Fruit fly (Drosophila melanogaster): ENCODE data around the gene PTPMT1.

Gene PTPMT1

dm6 chr3R:23760219-23761018 lies 2.3 kb downstream of the PTPMT1 start, which contains the start of gene SdhD (continued):
- TF ChIP-seq CG9727 (GFP tag; optimal IDR thresholded peaks at IDR 0.05) (no peak), Med (GFP tag) (peak; percentile 92), Opbp (GFP tag; IDR thresholded peaks at IDR 0.05; ENCODE audit: partially characterized antibody) (peak; percentile 58; the same call in 2 of the 3 replicates), CG34376 (GFP tag; optimal IDR thresholded peaks at IDR 0.05) (no peak), CG3726 (GFP tag; IDR thresholded peaks at IDR 0.05) (no peak), ranshi (GFP tag; IDR thresholded peaks at IDR 0.05) (peak; percentile 33; the same call in 1 of the 2 replicates), Meics (GFP tag; optimal IDR thresholded peaks at IDR 0.05) (peak; percentile 34), CG3407 (GFP tag; optimal IDR thresholded peaks at IDR 0.05) (no peak), CG1603 (tag; optimal IDR thresholded peaks at IDR 0.05) (peak; percentile 85), fd102C (GFP tag; optimal IDR thresholded peaks at IDR 0.05) (no peak), CG10462 (GFP tag; optimal IDR thresholded peaks at IDR 0.05) (no peak), croc (GFP tag; conservative IDR thresholded peaks at IDR 0.05) (no peak), CG1529 (GFP tag; optimal IDR thresholded peaks at IDR 0.05) (no peak), cad (GFP tag; optimal IDR thresholded peaks at IDR 0.05) (no peak), tgo (GFP tag; IDR thresholded peaks at IDR 0.05) (no peak), gcm2 (GFP tag; optimal IDR thresholded peaks at IDR 0.05) (no peak), gsb (GFP tag; IDR thresholded peaks at IDR 0.05) (no peak), Hr39 (optimal IDR thresholded peaks at IDR 0.05) (no peak), CG1792 (GFP tag; optimal IDR thresholded peaks at IDR 0.05) (no peak), CG4707 (GFP tag; optimal IDR thresholded peaks at IDR 0.05) (no peak), D19B (GFP tag; optimal IDR thresholded peaks at IDR 0.05) (no peak), Atf3 (GFP tag; optimal IDR thresholded peaks at IDR 0.05) (no peak), CG8388 (GFP tag; optimal IDR thresholded peaks at IDR 0.05) (no peak), Asciz (GFP tag; optimal IDR thresholded peaks at IDR 0.05) (no peak), Dref (GFP tag; IDR thresholded peaks at IDR 0.05) (peak; percentile 80), Bgb (GFP tag; IDR thresholded peaks at IDR 0.05; ENCODE audit: partially characterized antibody) (peak; percentile 66), wek (GFP tag; optimal IDR thresholded peaks at IDR 0.05) (peak; percentile 27), Stat92E (GFP tag; optimal IDR thresholded peaks at IDR 0.05) (no peak), bab2 (GFP tag; optimal IDR thresholded peaks at IDR 0.05) (no peak), CG7839 (tag; optimal IDR thresholded peaks at IDR 0.05) (peak; percentile 3), TFAM (GFP tag; optimal IDR thresholded peaks at IDR 0.05) (no peak), sob (GFP tag; IDR thresholded peaks at IDR 0.05) (peak; percentile 40; the same call in 1 of the 2 replicates), Abd-B (GFP tag; optimal IDR thresholded peaks at IDR 0.05) (no peak), MTF-1 (GFP tag; optimal IDR thresholded peaks at IDR 0.05; ENCODE audit: borderline replicate concordance) (no peak), Fer2 (tag; optimal IDR thresholded peaks at IDR 0.05) (no peak), CG13287 (GFP tag; IDR thresholded peaks at IDR 0.05; ENCODE audit: partially characterized antibody) (peak; percentile 72), CG11560 (tag; IDR thresholded peaks at IDR 0.05) (no peak), dati (GFP tag; IDR thresholded peaks at IDR 0.05) (no peak), CG12104 (GFP tag; optimal IDR thresholded peaks at IDR 0.05) (no peak), CG7928 (GFP tag; optimal IDR thresholded peaks at IDR 0.05) (no peak), gt (GFP tag; IDR thresholded peaks at IDR 0.05) (no peak), dimm (GFP tag; IDR thresholded peaks at IDR 0.05) (no peak), CG3838 (GFP tag; optimal IDR thresholded peaks at IDR 0.05) (no peak), CG10654 (GFP tag; optimal IDR thresholded peaks at IDR 0.05) (no peak), luna (GFP tag; optimal IDR thresholded peaks at IDR 0.05) (no peak), CG6272 (GFP tag; IDR thresholded peaks at IDR 0.05) (no peak), Tbp (GFP tag; optimal IDR thresholded peaks at IDR 0.05) (no peak), CG15514 (GFP tag; optimal IDR thresholded peaks at IDR 0.05) (peak; percentile 56), ara (GFP tag; IDR thresholded peaks at IDR 0.05) (0 out of 2 replicates have a peak, but pooled peaks have one; percentile 42), Camta (GFP tag; optimal IDR thresholded peaks at IDR 0.05) (peak; percentile 24)
